Worm (Caenorhabditis elegans) whole organism, L4 larva: ENCODE results near the gene sma-5.
A peak's percentile ranks its signal among the peaks of the same experiment; 100 is the strongest.

Source experiments
- F10B5.3 ChIP-seq: sonication (generic microtip); optimal IDR thresholded peaks from 2 replicates; lab custom pipeline; 2016; ENCODE audit warnings: mild to moderate bottlenecking, missing genetic modification characterization, missing compliant biosample characterization
- Y105C5A.15 ChIP-seq: fragments of 200-800 bp; sonication (Bioruptor generic); IDR thresholded peaks from 2 replicates; pipeline ENCODE4 v1.3.6; 2022; ENCODE audit warnings: missing genetic modification characterization, missing compliant biosample characterization
- Y75B8A.6 ChIP-seq: fragments of 200-800 bp; sonication (Bioruptor generic); IDR thresholded peaks from 2 replicates; pipeline ENCODE4 v1.3.6; 2022; ENCODE audit warnings: missing genetic modification reagents, missing genetic modification characterization, missing compliant biosample characterization
- ZK546.5 ChIP-seq, 2 experiments: sonication (generic microtip); optimal IDR thresholded peaks; 2 replicates each; lab custom pipeline; 2017; ENCODE audit warnings: missing biosample characterization in 2 of 2, missing genetic modification characterization in 2 of 2
- aly-2 ChIP-seq: sonication (generic microtip); optimal IDR thresholded peaks from 2 replicates; lab custom pipeline; 2018; ENCODE audit warnings: missing biosample characterization, missing genetic modification characterization
- ama-1 ChIP-seq: fragments of 150-350 bp; optimal IDR thresholded peaks from 2 replicates; lab custom pipeline; 2014; ENCODE audit warnings: inconsistent platforms, mixed read lengths
- attf-4 ChIP-seq: sonication (generic microtip); optimal IDR thresholded peaks from 3 replicates; lab custom pipeline; 2017; ENCODE audit warnings: missing biosample characterization, missing genetic modification characterization
- ceh-20 ChIP-seq: fragments of 200-800 bp; sonication (Bioruptor generic); IDR thresholded peaks from 2 replicates; pipeline ENCODE4 v1.3.6; 2022; ENCODE audit warnings: missing genetic modification reagents, missing genetic modification characterization, missing compliant biosample characterization
- daf-16 ChIP-seq, 3 experiments: sonication (generic microtip); optimal IDR thresholded peaks; 2 replicates each; lab custom pipeline; 2016 to 2017; ENCODE audit warnings: missing genetic modification characterization in 3 of 3, missing genetic modification reagents in 3 of 3, mild to moderate bottlenecking in 2 of 3, missing compliant biosample characterization in 2 of 3, missing biosample characterization in 1 of 3, moderate library complexity in 1 of 3
- duxl-1 ChIP-seq: sonication (generic microtip); optimal IDR thresholded peaks from 2 replicates; lab custom pipeline; 2016; ENCODE audit warnings: mild to moderate bottlenecking, missing genetic modification characterization, moderate library complexity, missing compliant biosample characterization; ENCODE audit not compliant: poor library complexity
- dve-1 ChIP-seq: sonication (generic microtip); optimal IDR thresholded peaks from 2 replicates; lab custom pipeline; 2017; ENCODE audit warnings: antibody characterized with exemption, mild to moderate bottlenecking, missing genetic modification characterization, missing compliant biosample characterization; ENCODE audit not compliant: insufficient read depth
- egl-43 ChIP-seq: fragments of 200-800 bp; sonication (Bioruptor generic); IDR thresholded peaks from 2 replicates; pipeline ENCODE4 v1.3.6; 2022; ENCODE audit warnings: missing genetic modification reagents, missing genetic modification characterization, missing compliant biosample characterization
- gei-8 ChIP-seq: fragments of 200-800 bp; sonication (Bioruptor generic); optimal IDR thresholded peaks from 2 replicates; lab custom pipeline; 2018; ENCODE audit warnings: mild to moderate bottlenecking, missing genetic modification characterization, missing compliant biosample characterization
- hlh-11 ChIP-seq: fragments of 200-800 bp; sonication (Bioruptor generic); optimal IDR thresholded peaks from 2 replicates; lab custom pipeline; 2018; ENCODE audit warnings: mild to moderate bottlenecking, missing genetic modification characterization, missing compliant biosample characterization
- hlh-30 ChIP-seq: sonication (generic microtip); optimal IDR thresholded peaks from 2 replicates; lab custom pipeline; 2017; ENCODE audit warnings: antibody characterized with exemption, mild to moderate bottlenecking, missing genetic modification characterization, missing compliant biosample characterization; ENCODE audit not compliant: insufficient read depth
- lsy-2 ChIP-seq, 2 experiments: fragments of 150-350 bp in 1 of 2; sonication (generic microtip) in 1 of 2; optimal IDR thresholded peaks; 2 replicates each; lab custom pipeline; 2014 to 2017; ENCODE audit warnings: missing biosample characterization in 2 of 2, missing genetic modification characterization in 2 of 2
- madf-9 ChIP-seq: fragments of 200-800 bp; sonication (Bioruptor generic); conservative IDR thresholded peaks from 2 replicates; pipeline ENCODE4 v1.3.6; 2022; ENCODE audit warnings: missing genetic modification reagents, missing genetic modification characterization, missing compliant biosample characterization
- mdt-29 ChIP-seq: fragments of 200-800 bp; sonication (Bioruptor generic); IDR thresholded peaks from 2 replicates; pipeline ENCODE4 v1.3.6; 2022; ENCODE audit warnings: missing genetic modification reagents, missing genetic modification characterization, missing compliant biosample characterization
- mep-1 ChIP-seq: fragments of 150-350 bp; sonication (generic microtip); optimal IDR thresholded peaks from 3 replicates; lab custom pipeline; 2014; ENCODE audit warnings: missing biosample characterization, missing genetic modification characterization
- mes-2 ChIP-seq: sonication (generic microtip); optimal IDR thresholded peaks from 2 replicates; lab custom pipeline; 2016; ENCODE audit warnings: missing genotype, mild to moderate bottlenecking, missing genetic modification characterization, missing compliant biosample characterization; ENCODE audit not compliant: poor library complexity, severe bottlenecking
- mxl-3 ChIP-seq: fragments of 200-800 bp; sonication (Bioruptor generic); optimal IDR thresholded peaks from 2 replicates; lab custom pipeline; 2018; ENCODE audit warnings: mild to moderate bottlenecking, missing genetic modification characterization, missing compliant biosample characterization
- nhr-10 ChIP-seq: fragments of 150-350 bp; optimal IDR thresholded peaks from 2 replicates; lab custom pipeline; 2014; ENCODE audit warnings: missing biosample characterization, missing genetic modification characterization
- nhr-11 ChIP-seq: fragments of 150-350 bp; optimal IDR thresholded peaks from 2 replicates; lab custom pipeline; 2014; ENCODE audit warnings: missing biosample characterization, missing genetic modification characterization
- nhr-237 ChIP-seq: sonication (generic microtip); optimal IDR thresholded peaks from 2 replicates; lab custom pipeline; 2017; ENCODE audit warnings: missing biosample characterization, missing genetic modification characterization
- nhr-25 ChIP-seq: sonication (generic microtip); optimal IDR thresholded peaks from 2 replicates; lab custom pipeline; 2017; ENCODE audit warnings: missing genetic modification characterization, mild to moderate bottlenecking, missing compliant biosample characterization, antibody characterized with exemption, moderate library complexity, borderline replicate concordance; ENCODE audit not compliant: insufficient read depth
- nhr-28 ChIP-seq: fragments of 150-350 bp; optimal IDR thresholded peaks from 2 replicates; lab custom pipeline; 2014; ENCODE audit warnings: missing biosample characterization, missing genetic modification characterization
- nhr-76 ChIP-seq: fragments of 150-350 bp; optimal IDR thresholded peaks from 2 replicates; lab custom pipeline; 2014; ENCODE audit warnings: missing biosample characterization, missing genetic modification characterization
- nhr-77 ChIP-seq: fragments of 150-350 bp; optimal IDR thresholded peaks from 2 replicates; lab custom pipeline; 2014; ENCODE audit warnings: missing biosample characterization, missing genetic modification characterization
- pqm-1 ChIP-seq: sonication (generic microtip); optimal IDR thresholded peaks from 2 replicates; lab custom pipeline; 2017; ENCODE audit warnings: missing biosample characterization, missing genetic modification characterization
- saeg-2 ChIP-seq: fragments of 200-800 bp; sonication (Bioruptor generic); IDR thresholded peaks from 2 replicates; pipeline ENCODE4 v1.3.6; 2022; ENCODE audit warnings: missing genetic modification reagents, missing genetic modification characterization, missing compliant biosample characterization
- tag-97 ChIP-seq: fragments of 200-800 bp; sonication (Bioruptor generic); IDR thresholded peaks from 2 replicates; pipeline ENCODE4 v1.3.6; 2022; ENCODE audit warnings: missing genetic modification characterization, missing compliant biosample characterization
- unc-62 ChIP-seq, 3 experiments: fragments of 150-350 bp in 1 of 3; sonication (generic microtip); optimal IDR thresholded peaks in 2 of 3; peaks in 1 of 3; 1 replicate in 1 of 3; 2 replicates in 2 of 3; lab custom pipeline; 2014 to 2017; ENCODE audit warnings: missing biosample characterization in 3 of 3, missing genetic modification characterization in 3 of 3, missing genetic modification reagents in 3 of 3, missing genotype in 1 of 3
- zag-1 ChIP-seq: fragments of 150-350 bp; optimal IDR thresholded peaks from 2 replicates; lab custom pipeline; 2014; ENCODE audit warnings: missing biosample characterization, missing genetic modification characterization
- ztf-7 ChIP-seq: fragments of 150-350 bp; optimal IDR thresholded peaks from 2 replicates; lab custom pipeline; 2014; ENCODE audit warnings: missing biosample characterization, missing genetic modification characterization

Gene sma-5

ce11 chrX:11993327-11993726 lies 12.0 kb downstream of the sma-5 start (continued):
- TF ChIP-seq hlh-11 = peak; percentile 4
- TF ChIP-seq hlh-30 (tag; lab: Kevin White, UChicago) = no peak
- no peak for TF ChIP-seq tag-97 (GFP tag; lab: Robert Waterston, UW)
- TF ChIP-seq daf-16 (GFP tag; optimal IDR thresholded peaks at IDR 0.05; lab: Kevin White, UChicago) = peak in 1 of 2 experiments; percentile 18
- peak; percentile 73 for TF ChIP-seq daf-16 (tag; optimal IDR thresholded peaks at IDR 0.05; lab: Kevin White, UChicago)
- no peak for TF ChIP-seq lsy-2 (tag; optimal IDR thresholded peaks at IDR 0.05; lab: Kevin White, UChicago)
- TF ChIP-seq aly-2 (tag; lab: Kevin White, UChicago) = no peak
- TF ChIP-seq gei-8 (GFP tag; lab: Kevin White, UChicago) = no peak
- TF ChIP-seq mdt-29 = 0 out of 2 replicates have a peak, but pooled peaks have one; percentile 22

DNA sequence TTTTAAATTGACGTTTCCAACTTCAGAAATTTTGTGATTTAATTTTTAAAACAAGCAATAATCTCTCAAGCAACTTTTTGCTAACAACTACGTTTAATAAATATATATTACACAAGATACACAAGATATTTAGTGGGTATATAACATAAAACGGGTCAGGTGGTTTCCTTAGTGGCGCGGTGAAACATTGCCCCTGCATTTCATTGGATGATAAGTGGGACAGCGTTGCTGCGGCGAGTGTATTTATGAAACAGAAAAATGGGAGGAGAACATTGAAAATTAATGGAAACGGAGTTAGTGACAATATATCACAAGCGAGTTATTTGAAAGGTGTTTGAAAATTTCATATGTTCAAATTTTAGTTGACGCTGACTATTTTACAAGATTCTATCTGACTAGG lies 12.6 kb downstream of the sma-5 start:
- TF ChIP-seq pqm-1 = no peak
- no peak for TF ChIP-seq nhr-237 (tag; lab: Kevin White, UChicago)
- no peak for TF ChIP-seq ZK546.5 (tag; optimal IDR thresholded peaks at IDR 0.05; lab: Kevin White, UChicago)
- TF ChIP-seq Y105C5A.15 (GFP tag; lab: Robert Waterston, UW) = no peak
- no peak for TF ChIP-seq unc-62 (GFP tag; optimal IDR thresholded peaks at IDR 0.05 in 1 of 2; lab: Kevin White, UChicago)
- TF ChIP-seq unc-62 (tag; optimal IDR thresholded peaks at IDR 0.05; lab: Kevin White, UChicago) = no peak
- TF ChIP-seq mxl-3 = peak; percentile 49
- TF ChIP-seq madf-9 (GFP tag; lab: Robert Waterston, UW) = no peak
- TF ChIP-seq nhr-10 (tag; lab: Kevin White, UChicago) = no peak
- no peak for TF ChIP-seq ztf-7
- no peak for TF ChIP-seq ama-1 (lab: Kevin White, UChicago)
- TF ChIP-seq F10B5.3 (tag; lab: Kevin White, UChicago) = no peak
- peak; percentile 66 for TF ChIP-seq hlh-30 (tag; lab: Kevin White, UChicago)
- TF ChIP-seq hlh-11 = no peak
- TF ChIP-seq Y75B8A.6 (GFP tag; lab: Robert Waterston, UW) = no peak
- no peak for TF ChIP-seq daf-16 (GFP tag; optimal IDR thresholded peaks at IDR 0.05; lab: Kevin White, UChicago)
- peak; percentile 16 for TF ChIP-seq daf-16 (tag; optimal IDR thresholded peaks at IDR 0.05; lab: Kevin White, UChicago)
- no peak for TF ChIP-seq saeg-2 (GFP tag; lab: Robert Waterston, UW)
- peak; percentile 51 for TF ChIP-seq nhr-28 (tag; lab: Kevin White, UChicago)
- TF ChIP-seq duxl-1 = no peak
- no peak for TF ChIP-seq zag-1
- TF ChIP-seq nhr-76 (tag; lab: Kevin White, UChicago) = no peak
- TF ChIP-seq tag-97 (GFP tag; lab: Robert Waterston, UW) = no peak
- TF ChIP-seq nhr-77 (tag; lab: Kevin White, UChicago) = no peak
- no peak for TF ChIP-seq mep-1
- peak; percentile 15 for TF ChIP-seq dve-1 (tag; lab: Kevin White, UChicago)
- no peak for TF ChIP-seq nhr-25
- TF ChIP-seq attf-4 = no peak
- TF ChIP-seq nhr-11 (tag; lab: Kevin White, UChicago) = no peak
- TF ChIP-seq mes-2 (tag; lab: Kevin White, UChicago) = no peak
- no peak for TF ChIP-seq ceh-20 (GFP tag; lab: Robert Waterston, UW)
- TF ChIP-seq, all 104 proteins: peak for 5

ce11 chrX:11992246-11992645 lies 13.1 kb downstream of the sma-5 start:
- TF ChIP-seq dve-1 (tag; lab: Kevin White, UChicago) (peak; percentile 72), daf-16 (GFP tag; optimal IDR thresholded peaks at IDR 0.05; lab: Kevin White, UChicago) (no peak), daf-16 (tag; optimal IDR thresholded peaks at IDR 0.05; lab: Kevin White, UChicago) (peak; percentile 92), nhr-28 (tag; lab: Kevin White, UChicago) (no peak)

- no peak for TF ChIP-seq egl-43 (GFP tag; lab: Robert Waterston, UW)
- peak in 1 of 2 experiments; percentile 28 for TF ChIP-seq daf-16 (GFP tag; optimal IDR thresholded peaks at IDR 0.05; lab: Kevin White, UChicago)
- TF ChIP-seq daf-16 (tag; optimal IDR thresholded peaks at IDR 0.05; lab: Kevin White, UChicago) = no peak
Observed at ce11 chrX:11987900-11988364, 17.4 kb downstream of the sma-5 start, which contains the start of gene C49F5.6. TSS of gene C49F5.6 (plus strand) at chrX:11988314.
